Worm (Caenorhabditis elegans) whole organism, mixed stage, embryonic: Measurements from ENCODE around the gene T04A11.4.

ENCODE experiments used
- M03D4.4 ChIP-seq: sonication (generic microtip); optimal IDR thresholded peaks from 2 replicates; lab custom pipeline; 2017; ENCODE audit warnings: mild to moderate bottlenecking, missing genetic modification characterization, missing compliant biosample characterization
- bed-3 ChIP-seq: fragments of 200-800 bp; sonication (Bioruptor generic); optimal IDR thresholded peaks from 3 replicates; lab custom pipeline; 2018; ENCODE audit warnings: mild to moderate bottlenecking, missing genetic modification characterization, moderate library complexity, missing compliant biosample characterization
- ceh-39 ChIP-seq: fragments of 150-350 bp; optimal IDR thresholded peaks from 2 replicates; lab custom pipeline; 2014; ENCODE audit warnings: missing biosample characterization, missing genetic modification characterization
- ceh-43 ChIP-seq: fragments of 200-800 bp; sonication (Bioruptor generic); optimal IDR thresholded peaks from 2 replicates; lab custom pipeline; 2018; ENCODE audit warnings: mild to moderate bottlenecking, missing genetic modification characterization, moderate library complexity, missing compliant biosample characterization
- ceh-83 ChIP-seq: fragments of 200-800 bp; sonication (Bioruptor generic); optimal IDR thresholded peaks from 2 replicates; lab custom pipeline; 2018; ENCODE audit warnings: mild to moderate bottlenecking, missing genetic modification characterization, missing compliant biosample characterization
- ces-1 ChIP-seq: fragments of 150-350 bp; optimal IDR thresholded peaks from 2 replicates; lab custom pipeline; 2014; ENCODE audit warnings: missing biosample characterization, missing genetic modification reagents, missing genetic modification characterization
- cnd-1 ChIP-seq: fragments of 200-800 bp; sonication (Bioruptor generic); optimal IDR thresholded peaks from 2 replicates; lab custom pipeline; 2018; ENCODE audit warnings: mild to moderate bottlenecking, missing genetic modification characterization, missing compliant biosample characterization
- elt-1 ChIP-seq: sonication (generic microtip); optimal IDR thresholded peaks from 2 replicates; lab custom pipeline; 2017; ENCODE audit warnings: missing genetic modification characterization, mild to moderate bottlenecking, missing compliant biosample characterization, antibody characterized with exemption, moderate library complexity, borderline replicate concordance; ENCODE audit not compliant: insufficient read depth
- flh-1 ChIP-seq: fragments of 200-800 bp; sonication (Bioruptor generic); optimal IDR thresholded peaks from 2 replicates; lab custom pipeline; 2018; ENCODE audit warnings: mild to moderate bottlenecking, missing genetic modification characterization, moderate library complexity, missing compliant biosample characterization
- hlh-1 ChIP-seq: fragments of 150-350 bp; optimal IDR thresholded peaks from 2 replicates; lab custom pipeline; 2014; ENCODE audit warnings: missing biosample characterization, missing genetic modification reagents, missing genetic modification characterization
- lin-13 ChIP-seq: fragments of 150-350 bp; optimal IDR thresholded peaks from 2 replicates; lab custom pipeline; 2014; ENCODE audit warnings: missing biosample characterization, missing genetic modification characterization
- lin-32 ChIP-seq: fragments of 200-800 bp; sonication (Bioruptor generic); optimal IDR thresholded peaks from 2 replicates; lab custom pipeline; 2018; ENCODE audit warnings: mild to moderate bottlenecking, missing genetic modification characterization, missing compliant biosample characterization
- lsy-2 ChIP-seq: fragments of 150-350 bp; optimal IDR thresholded peaks from 2 replicates; lab custom pipeline; 2014; ENCODE audit warnings: missing biosample characterization, missing genetic modification characterization
- mab-5 ChIP-seq: fragments of 150-350 bp; optimal IDR thresholded peaks from 2 replicates; lab custom pipeline; 2014; ENCODE audit warnings: missing biosample characterization, missing genetic modification characterization
- mep-1 ChIP-seq: fragments of 150-350 bp; optimal IDR thresholded peaks from 2 replicates; lab custom pipeline; 2017; ENCODE audit warnings: missing biosample characterization, missing genetic modification reagents, missing genetic modification characterization, inconsistent platforms
- nhr-12 ChIP-seq: fragments of 150-350 bp; optimal IDR thresholded peaks from 2 replicates; lab custom pipeline; 2014; ENCODE audit warnings: missing biosample characterization, missing genetic modification characterization
- nhr-2 ChIP-seq: fragments of 150-350 bp; optimal IDR thresholded peaks from 2 replicates; lab custom pipeline; 2014; ENCODE audit warnings: missing biosample characterization, missing genetic modification characterization
- nhr-237 ChIP-seq: fragments of 150-350 bp; optimal IDR thresholded peaks from 2 replicates; lab custom pipeline; 2014; ENCODE audit warnings: missing biosample characterization, missing genetic modification characterization
- nhr-76 ChIP-seq: sonication (generic microtip); optimal IDR thresholded peaks from 2 replicates; lab custom pipeline; 2017; ENCODE audit warnings: missing biosample characterization, missing genetic modification characterization
- pha-4 ChIP-seq: fragments of 150-350 bp; optimal IDR thresholded peaks from 2 replicates; lab custom pipeline; 2018; ENCODE audit warnings: missing biosample characterization, missing genetic modification reagents, missing genetic modification characterization
- sem-2 ChIP-seq: fragments of 200-800 bp; sonication (Bioruptor generic); optimal IDR thresholded peaks from 2 replicates; lab custom pipeline; 2018; ENCODE audit warnings: mild to moderate bottlenecking, missing genetic modification characterization, missing compliant biosample characterization
- sptf-1 ChIP-seq: sonication (generic microtip); optimal IDR thresholded peaks from 2 replicates; lab custom pipeline; 2017; ENCODE audit warnings: mild to moderate bottlenecking, missing genetic modification characterization, moderate library complexity, missing compliant biosample characterization
- tbx-8 ChIP-seq: fragments of 200-800 bp; sonication (Bioruptor generic); optimal IDR thresholded peaks from 2 replicates; lab custom pipeline; 2018; ENCODE audit warnings: mild to moderate bottlenecking, missing genetic modification characterization, moderate library complexity, missing compliant biosample characterization
- unc-120 ChIP-seq: sonication (generic microtip); optimal IDR thresholded peaks from 2 replicates; lab custom pipeline; 2017; ENCODE audit warnings: missing genetic modification characterization, missing compliant biosample characterization; ENCODE audit not compliant: poor library complexity, severe bottlenecking
- unc-62 ChIP-seq: fragments of 150-350 bp; optimal IDR thresholded peaks from 2 replicates; lab custom pipeline; 2014; ENCODE audit warnings: missing biosample characterization, missing genetic modification reagents, missing genetic modification characterization
- ztf-11 ChIP-seq: fragments of 150-350 bp; optimal IDR thresholded peaks from 2 replicates; lab custom pipeline; 2014; ENCODE audit warnings: missing biosample characterization, missing genetic modification characterization

T04A11.4 gene

ce11 chrIV:12443936-12444335 is 40.4 kb downstream of the T04A11.4 start, which contains the start of gene C25G4.2:
Gene C25G4.2 (minus strand): TSS chrIV:12444035.
- no peak for TF ChIP-seq ztf-11 (tag; lab: Kevin White, UChicago)
- TF ChIP-seq pha-4 = no peak
- TF ChIP-seq ceh-43 (GFP tag; lab: Kevin White, UChicago) = no peak
- TF ChIP-seq tbx-8 (GFP tag; lab: Kevin White, UChicago) = no peak
- TF ChIP-seq bed-3 = no peak
- TF ChIP-seq elt-1 (tag; lab: Kevin White, UChicago) = no peak
- no peak for TF ChIP-seq mep-1 (tag; lab: Kevin White, UChicago)
- no peak for TF ChIP-seq unc-120 (tag; lab: Kevin White, UChicago)
- no peak for TF ChIP-seq ces-1 (GFP tag; lab: Kevin White, UChicago)
- no peak for TF ChIP-seq mab-5
- no peak for TF ChIP-seq sem-2
- TF ChIP-seq nhr-2 (tag; lab: Kevin White, UChicago) = no peak
- TF ChIP-seq ceh-39 = no peak
- TF ChIP-seq M03D4.4 (tag; lab: Kevin White, UChicago) = no peak
- TF ChIP-seq unc-62 (GFP tag; lab: Kevin White, UChicago) = no peak
- TF ChIP-seq, all 35 proteins: peak for 0

- TF ChIP-seq lin-13 (no peak), ztf-11 (tag; lab: Kevin White, UChicago) (no peak), hlh-1 (tag; lab: Kevin White, UChicago) (no peak), tbx-8 (GFP tag; lab: Kevin White, UChicago) (no peak), cnd-1 (tag; lab: Kevin White, UChicago) (no peak), unc-62 (GFP tag; lab: Kevin White, UChicago) (no peak), sem-2 (no peak), nhr-76 (no peak), flh-1 (GFP tag; lab: Kevin White, UChicago) (no peak), sptf-1 (tag; lab: Kevin White, UChicago) (no peak), nhr-12 (tag; lab: Kevin White, UChicago) (no peak), ces-1 (GFP tag; lab: Kevin White, UChicago) (no peak), ceh-83 (GFP tag; lab: Kevin White, UChicago) (no peak)
- TF ChIP-seq, all 35 proteins: peak for 0
Observed at ce11 chrIV:12441715-12442114, 42.7 kb downstream of the T04A11.4 start, which contains the start of gene C25G4.17. Gene C25G4.17 (plus strand): TSS chrIV:12442015.

ce11 chrIV:12438359-12438758 is 46.0 kb downstream of the T04A11.4 start, which contains the start of gene clec-185:
Gene clec-185 (plus strand): TSS chrIV:12438659.
- TF ChIP-seq lin-13 = no peak

- TF ChIP-seq sptf-1 (tag; lab: Kevin White, UChicago) = no peak
- no peak for TF ChIP-seq nhr-237 (tag; lab: Kevin White, UChicago)
- no peak for TF ChIP-seq lsy-2
- TF ChIP-seq ceh-39 = no peak
- no peak for TF ChIP-seq nhr-12 (tag; lab: Kevin White, UChicago)
- TF ChIP-seq lin-32 (GFP tag; lab: Kevin White, UChicago) = no peak
- TF ChIP-seq nhr-76 = no peak
Observed at ce11 chrIV:12435442-12435841, 48.9 kb downstream of the T04A11.4 start, which contains the start of gene irg-4. Gene irg-4 (plus strand): TSS chrIV:12435833.
